Fruit fly (Drosophila melanogaster) whole organism, embryonic: ENCODE measurements around the gene CG15012.

Experiments
- Awh ChIP-seq: fragments of 200-800 bp; sonication (Bioruptor generic); IDR thresholded peaks from 2 replicates; pipeline ENCODE4, ENCODE4 v1.3.6; 2022; ENCODE audit warnings: missing biosample characterization, missing genetic modification characterization
- BEAF-32 ChIP-seq: fragments of 200-800 bp; sonication (Bioruptor generic); optimal IDR thresholded peaks from 3 replicates; lab custom pipeline; 2017; ENCODE audit warnings: missing biosample characterization, missing genetic modification characterization, mild to moderate bottlenecking, moderate library complexity, missing genetic modification reagents
- CG11085 ChIP-seq: fragments of 200-800 bp; sonication (Bioruptor generic); IDR thresholded peaks from 2 replicates; pipeline ENCODE4 v1.3.6; 2022; ENCODE audit warnings: missing biosample characterization, missing genetic modification characterization
- CG11696 ChIP-seq: fragments of 200-800 bp; sonication (Bioruptor generic); IDR thresholded peaks from 2 replicates; pipeline ENCODE4 v1.3.6; 2022; ENCODE audit warnings: missing biosample characterization, missing genetic modification characterization
- CG12299 ChIP-seq: fragments of 200-800 bp; sonication (Bioruptor generic); optimal IDR thresholded peaks from 2 replicates; lab custom pipeline; 2018; ENCODE audit warnings: missing biosample characterization, mild to moderate bottlenecking, missing genetic modification characterization
- CG12391 ChIP-seq: fragments of 200-800 bp; sonication (Bioruptor generic); optimal IDR thresholded peaks from 3 replicates; lab custom pipeline; 2018; ENCODE audit warnings: missing biosample characterization, mild to moderate bottlenecking, missing genetic modification characterization, moderate library complexity
- CG13287 ChIP-seq: fragments of 200-800 bp; sonication (Bioruptor generic); IDR thresholded peaks from 2 replicates; pipeline ENCODE4 v1.3.6; 2022; ENCODE audit warnings: missing biosample characterization, missing genetic modification characterization; ENCODE audit not compliant: partially characterized antibody
- CG14441 ChIP-seq: fragments of 200-800 bp; sonication (Bioruptor generic); IDR thresholded peaks from 2 replicates; pipeline ENCODE4 v1.3.6; 2022; ENCODE audit warnings: missing biosample characterization, missing genetic modification characterization
- CG14710 ChIP-seq: fragments of 200-800 bp; sonication (Bioruptor generic); optimal IDR thresholded peaks from 3 replicates; lab custom pipeline; 2019; ENCODE audit warnings: missing biosample characterization, mild to moderate bottlenecking, missing genetic modification characterization, moderate library complexity
- CG15011 ChIP-seq: fragments of 200-800 bp; sonication (Bioruptor generic); optimal IDR thresholded peaks from 3 replicates; lab custom pipeline; 2018; ENCODE audit warnings: missing biosample characterization, mild to moderate bottlenecking, missing genetic modification characterization
- CG15514 ChIP-seq: fragments of 200-800 bp; sonication (Bioruptor generic); optimal IDR thresholded peaks from 3 replicates; lab custom pipeline; 2017; ENCODE audit warnings: missing biosample characterization, missing genetic modification characterization, mild to moderate bottlenecking, moderate library complexity, missing genetic modification reagents
- CG16813 ChIP-seq: fragments of 200-800 bp; sonication (Bioruptor generic); IDR thresholded peaks from 3 replicates; pipeline ENCODE4 v1.3.6; 2022; ENCODE audit warnings: missing biosample characterization, missing genetic modification characterization; ENCODE audit not compliant: partially characterized antibody
- CG2116 ChIP-seq: fragments of 200-800 bp; sonication (Bioruptor generic); optimal IDR thresholded peaks from 3 replicates; lab custom pipeline; 2018; ENCODE audit warnings: missing biosample characterization, mild to moderate bottlenecking, missing genetic modification characterization
- CG2129 ChIP-seq: fragments of 200-800 bp; sonication (Bioruptor generic); IDR thresholded peaks from 2 replicates; pipeline ENCODE4 v1.3.6; 2022; ENCODE audit warnings: missing biosample characterization, missing genetic modification characterization; ENCODE audit not compliant: partially characterized antibody
- CG2712 ChIP-seq: fragments of 200-800 bp; optimal IDR thresholded peaks from 3 replicates; lab custom pipeline; 2019; ENCODE audit warnings: missing biosample characterization, mild to moderate bottlenecking, missing genetic modification characterization, moderate library complexity
- CG31388 ChIP-seq: fragments of 200-800 bp; sonication (Bioruptor generic); optimal IDR thresholded peaks from 2 replicates; lab custom pipeline; 2016; ENCODE audit warnings: missing biosample characterization, missing genetic modification characterization
- CG34224 ChIP-seq: fragments of 200-800 bp; sonication (Bioruptor generic); IDR thresholded peaks from 3 replicates; pipeline ENCODE4 v1.3.6; 2022; ENCODE audit warnings: missing biosample characterization, missing genetic modification characterization; ENCODE audit not compliant: partially characterized antibody
- CG6654 ChIP-seq: fragments of 200-800 bp; sonication (Bioruptor generic); optimal IDR thresholded peaks from 2 replicates; lab custom pipeline; 2017; ENCODE audit warnings: missing biosample characterization, mild to moderate bottlenecking, missing genetic modification characterization
- CG6689 ChIP-seq: fragments of 200-800 bp; sonication (Bioruptor generic); IDR thresholded peaks from 2 replicates; pipeline ENCODE4 v1.3.6; 2022; ENCODE audit warnings: missing biosample characterization, missing genetic modification characterization
- CG7928 ChIP-seq: fragments of 200-800 bp; sonication (Bioruptor generic); optimal IDR thresholded peaks from 2 replicates; lab custom pipeline; 2017; ENCODE audit warnings: missing biosample characterization, mild to moderate bottlenecking, missing genetic modification characterization
- CG8281 ChIP-seq: fragments of 200-800 bp; sonication (Bioruptor generic); optimal IDR thresholded peaks from 2 replicates; lab custom pipeline; 2018; ENCODE audit warnings: missing biosample characterization, mild to moderate bottlenecking, missing genetic modification characterization, moderate library complexity
- Chrac-16 ChIP-seq: fragments of 200-800 bp; sonication (Bioruptor generic); optimal IDR thresholded peaks from 3 replicates; lab custom pipeline; 2016; ENCODE audit warnings: missing biosample characterization, missing genetic modification characterization
- CoRest ChIP-seq: fragments of 200-800 bp; sonication (Bioruptor generic); optimal IDR thresholded peaks from 3 replicates; lab custom pipeline; 2018; ENCODE audit warnings: missing biosample characterization, mild to moderate bottlenecking, missing genetic modification characterization, moderate library complexity
- Doc3 ChIP-seq: fragments of 200-800 bp; sonication (Bioruptor generic); IDR thresholded peaks from 3 replicates; pipeline ENCODE4 v1.3.6; 2022; ENCODE audit warnings: missing biosample characterization, missing genetic modification characterization; ENCODE audit not compliant: partially characterized antibody
- Eip74EF ChIP-seq, 2 experiments: fragments of 200-800 bp in 1 of 2; fragments of >200 bp in 1 of 2; sonication (Bioruptor generic) in 1 of 2; optimal IDR thresholded peaks; 2 replicates each; lab custom pipeline; 2017 to 2019; ENCODE audit warnings: missing biosample characterization in 2 of 2, missing genetic modification characterization in 2 of 2, mild to moderate bottlenecking in 1 of 2, moderate library complexity in 1 of 2
- HmgZ ChIP-seq: fragments of 200-800 bp; sonication (Bioruptor generic); optimal IDR thresholded peaks from 2 replicates; lab custom pipeline; 2018; ENCODE audit warnings: missing biosample characterization, mild to moderate bottlenecking, missing genetic modification characterization
- Hmr ChIP-seq: fragments of 200-800 bp; sonication (Bioruptor generic); optimal IDR thresholded peaks from 3 replicates; lab custom pipeline; 2017; ENCODE audit warnings: mild to moderate bottlenecking, missing biosample characterization, missing genetic modification reagents, missing genetic modification characterization
- Hsf ChIP-seq: fragments of 200-800 bp; sonication (Bioruptor generic); optimal IDR thresholded peaks from 3 replicates; lab custom pipeline; 2016; ENCODE audit warnings: missing biosample characterization, missing genetic modification characterization
- MBD-R2 ChIP-seq: fragments of 200-800 bp; sonication (Bioruptor generic); IDR thresholded peaks from 2 replicates; pipeline ENCODE4 v1.3.6; 2022; ENCODE audit warnings: missing biosample characterization, missing genetic modification characterization
- Sry-δ ChIP-seq: fragments of 200-800 bp; sonication (Bioruptor generic); optimal IDR thresholded peaks from 2 replicates; lab custom pipeline; 2016; ENCODE audit warnings: missing biosample characterization, missing genetic modification characterization
- Xrp1 ChIP-seq: fragments of 200-800 bp; sonication (Bioruptor generic); IDR thresholded peaks from 2 replicates; pipeline ENCODE4 v1.3.6; 2022; ENCODE audit warnings: missing biosample characterization, missing genetic modification characterization
- YL-1 ChIP-seq: fragments of 200-800 bp; sonication (Bioruptor generic); optimal IDR thresholded peaks from 3 replicates; lab custom pipeline; 2017; ENCODE audit warnings: missing biosample characterization, mild to moderate bottlenecking, missing genetic modification characterization
- abd-A ChIP-seq: fragments of 200-800 bp; sonication (Bioruptor generic); optimal IDR thresholded peaks from 3 replicates; lab custom pipeline; 2019; ENCODE audit warnings: missing biosample characterization, mild to moderate bottlenecking, missing genetic modification characterization, moderate library complexity
- ato ChIP-seq: fragments of 200-800 bp; sonication (Bioruptor generic); IDR thresholded peaks from 2 replicates; pipeline ENCODE4 v1.3.6; 2022; ENCODE audit warnings: missing biosample characterization, missing genetic modification characterization; ENCODE audit not compliant: partially characterized antibody
- cato ChIP-seq: fragments of 200-800 bp; sonication (Bioruptor generic); optimal IDR thresholded peaks from 2 replicates; lab custom pipeline; 2016; ENCODE audit warnings: missing biosample characterization, missing genetic modification characterization, borderline replicate concordance
- gfzf ChIP-seq: fragments of 200-800 bp; sonication (Bioruptor generic); optimal IDR thresholded peaks from 2 replicates; lab custom pipeline; 2016; ENCODE audit warnings: missing biosample characterization, mild to moderate bottlenecking, missing genetic modification characterization, moderate library complexity
- gsb-n ChIP-seq: fragments of 200-800 bp; sonication (Bioruptor generic); optimal IDR thresholded peaks from 3 replicates; lab custom pipeline; 2018; ENCODE audit warnings: missing biosample characterization, mild to moderate bottlenecking, missing genetic modification characterization
- hbn ChIP-seq: fragments of 200-800 bp; sonication (Bioruptor generic); IDR thresholded peaks from 2 replicates; pipeline ENCODE4 v1.3.6; 2022; ENCODE audit warnings: missing biosample characterization, missing genetic modification characterization; ENCODE audit not compliant: partially characterized antibody
- inv ChIP-seq: fragments of 200-800 bp; sonication (Bioruptor generic); IDR thresholded peaks from 2 replicates; pipeline ENCODE4 v1.3.6; 2022; ENCODE audit warnings: missing biosample characterization, missing genetic modification characterization; ENCODE audit not compliant: partially characterized antibody
- lilli ChIP-seq: fragments of 200-800 bp; sonication (Bioruptor generic); optimal IDR thresholded peaks from 3 replicates; lab custom pipeline; 2016; ENCODE audit warnings: missing biosample characterization, missing genetic modification characterization
- onecut ChIP-seq: fragments of 200-800 bp; sonication (Bioruptor generic); IDR thresholded peaks from 2 replicates; pipeline ENCODE4 v1.3.6; 2022; ENCODE audit warnings: missing biosample characterization, missing genetic modification characterization
- pita ChIP-seq: fragments of 200-800 bp; sonication (Bioruptor generic); optimal IDR thresholded peaks from 2 replicates; lab custom pipeline; 2017; ENCODE audit warnings: missing biosample characterization, mild to moderate bottlenecking, missing genetic modification characterization
- prd ChIP-seq, 3 experiments: fragments of >200 bp in 2 of 3; fragments of 200-800 bp in 1 of 3; sonication (Bioruptor generic) in 1 of 3; optimal IDR thresholded peaks in 2 of 3; IDR thresholded peaks in 1 of 3; 2 replicates in 2 of 3; 3 replicates in 1 of 3; pipeline versions ENCODE4 v1.3.6 to Lab custom; 2017 to 2022; ENCODE audit warnings: missing biosample characterization in 1 of 3, missing genetic modification characterization in 1 of 3
- rib ChIP-seq: fragments of 200-800 bp; sonication (Bioruptor generic); IDR thresholded peaks from 2 replicates; pipeline ENCODE4 v1.3.6; 2022; ENCODE audit warnings: missing biosample characterization, missing genetic modification characterization
- sens ChIP-seq: fragments of 200-800 bp; sonication (Bioruptor generic); peaks from one replicate; lab custom pipeline; 2016; ENCODE audit warnings: missing biosample characterization, missing genetic modification characterization
- stwl ChIP-seq: fragments of 200-800 bp; sonication (Bioruptor generic); optimal IDR thresholded peaks from 3 replicates; lab custom pipeline; 2018; ENCODE audit warnings: missing biosample characterization, mild to moderate bottlenecking, missing genetic modification characterization, moderate library complexity
- tin ChIP-seq: fragments of 200-800 bp; sonication (Bioruptor generic); optimal IDR thresholded peaks from 3 replicates; lab custom pipeline; 2016; ENCODE audit warnings: missing biosample characterization, missing genetic modification characterization
- tna ChIP-seq: fragments of 200-800 bp; sonication (Bioruptor generic); IDR thresholded peaks from 2 replicates; pipeline ENCODE4 v1.3.6; 2022; ENCODE audit warnings: missing biosample characterization, missing genetic modification characterization; ENCODE audit not compliant: partially characterized antibody

CG15012 gene

DNA sequence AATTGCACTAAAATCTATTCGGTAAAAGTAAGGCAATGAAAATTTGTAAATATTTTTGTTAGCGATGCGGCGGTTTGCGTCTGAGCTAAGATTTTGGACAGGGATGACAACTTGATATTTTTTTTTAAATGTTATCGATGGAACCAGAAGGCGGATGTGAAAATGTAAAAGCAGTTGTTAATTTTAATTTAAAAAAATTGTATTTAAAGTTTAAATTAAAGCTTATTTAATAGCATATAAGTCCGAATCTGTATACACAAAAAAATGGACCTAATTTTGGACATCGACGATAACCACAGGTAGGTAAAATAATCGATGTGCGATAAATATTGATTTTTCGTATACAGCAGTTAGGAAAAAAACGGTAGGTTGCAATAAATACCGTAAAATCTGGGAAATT lies 29.7 kb downstream of the CG15012 start, which contains the start of the genes CG11586 and VhaM9.7-a (continued):
- TF ChIP-seq CG15514 (GFP tag; lab: Kevin White, UChicago) = peak; percentile 92
- peak; percentile 80 for TF ChIP-seq MBD-R2 (GFP tag; lab: Robert Waterston, UW)
- peak; percentile 73; the same call in 2 of the 3 replicates for TF ChIP-seq Doc3 (GFP tag; lab: Robert Waterston, UW)
- TF ChIP-seq HmgZ (tag; lab: Kevin White, UChicago) = peak; percentile 40
- TF ChIP-seq CG11696 (GFP tag; lab: Robert Waterston, UW) = no peak
- TF ChIP-seq prd (optimal IDR thresholded peaks at IDR 0.05; lab: Kevin White, UChicago) = no peak
- no peak for TF ChIP-seq prd (GFP tag; IDR thresholded peaks at IDR 0.05; lab: Robert Waterston, UW)
- peak; percentile 84 for TF ChIP-seq YL-1
- peak; percentile 25 for TF ChIP-seq Hmr (GFP tag; lab: Kevin White, UChicago)
- TF ChIP-seq CG2129 = peak; percentile 37; the same call in 1 of the 2 replicates
- TF ChIP-seq CG6654 = no peak
- TF ChIP-seq gsb-n (tag; lab: Kevin White, UChicago) = peak; percentile 11
- TF ChIP-seq hbn (GFP tag; lab: Robert Waterston, UW) = peak; percentile 69
- TF ChIP-seq tin (GFP tag; lab: Kevin White, UChicago) = peak; percentile 26
- 0 out of 2 replicates have a peak, but pooled peaks have one; percentile 6 for TF ChIP-seq ato (GFP tag; lab: Robert Waterston, UW)
- peak; percentile 88 for TF ChIP-seq CG2116 (GFP tag; lab: Kevin White, UChicago)
- TF ChIP-seq sens (GFP tag; lab: Kevin White, UChicago) = peak; percentile 74
- peak; percentile 52 for TF ChIP-seq pita (GFP tag; lab: Kevin White, UChicago)
- TF ChIP-seq CG31388 (GFP tag; lab: Kevin White, UChicago) = peak; percentile 13
- peak; percentile 80 for TF ChIP-seq CG13287 (GFP tag; lab: Robert Waterston, UW)
- TF ChIP-seq CoRest (tag; lab: Kevin White, UChicago) = peak; percentile 36
- no peak for TF ChIP-seq CG15011 (GFP tag; lab: Kevin White, UChicago)
- TF ChIP-seq CG14710 = peak; percentile 76
- TF ChIP-seq CG14441 = no peak
- TF ChIP-seq CG11085 (GFP tag; lab: Robert Waterston, UW) = no peak
- peak; percentile 100 for TF ChIP-seq onecut (GFP tag; lab: Robert Waterston, UW)
- no peak for TF ChIP-seq Awh (GFP tag; lab: Robert Waterston, UW)
- no peak for TF ChIP-seq CG12299
- no peak for TF ChIP-seq CG8281 (tag; lab: Kevin White, UChicago)
- TF ChIP-seq abd-A (tag; lab: Kevin White, UChicago) = peak; percentile 21
- TF ChIP-seq Sry-δ = peak; percentile 73
- TF ChIP-seq tna (GFP tag; lab: Robert Waterston, UW) = peak; percentile 45; the same call in 1 of the 2 replicates
- TF ChIP-seq CG7928 (GFP tag; lab: Kevin White, UChicago) = peak; percentile 21
- peak; percentile 56 for TF ChIP-seq gfzf
- peak; percentile 14 for TF ChIP-seq Hsf (GFP tag; lab: Kevin White, UChicago)
- TF ChIP-seq CG12391 = peak; percentile 50
- TF ChIP-seq cato (GFP tag; lab: Kevin White, UChicago) = no peak
- peak; percentile 35; the same call in 1 of the 2 replicates for TF ChIP-seq inv (GFP tag; lab: Robert Waterston, UW)
- peak; percentile 66 for TF ChIP-seq BEAF-32 (GFP tag; lab: Kevin White, UChicago)
- TF ChIP-seq CG34224 = peak; percentile 71
- no peak; the same call in 1 of the 2 replicates for TF ChIP-seq Xrp1 (GFP tag; lab: Robert Waterston, UW)
- peak; percentile 40 for TF ChIP-seq CG2712 (tag; lab: Kevin White, UChicago)
- peak; percentile 2 for TF ChIP-seq Chrac-16 (GFP tag; lab: Kevin White, UChicago)
- no peak for TF ChIP-seq rib (GFP tag; lab: Robert Waterston, UW)
- TF ChIP-seq stwl = peak; percentile 87
- peak in 1 of 2 experiments; percentile 8 for TF ChIP-seq Eip74EF (GFP tag; optimal IDR thresholded peaks at IDR 0.05; lab: Kevin White, UChicago)
- TF ChIP-seq CG6689 (GFP tag; lab: Robert Waterston, UW) = no peak
- TF ChIP-seq CG16813 (GFP tag; lab: Robert Waterston, UW) = peak; percentile 55
- TF ChIP-seq lilli (GFP tag; lab: Kevin White, UChicago) = peak; percentile 36
